Worm (Caenorhabditis elegans) whole organism, young adult: Measurements from ENCODE around the gene ncx-9.

Experiments used
- F57A8.1 ChIP-seq: fragments of 200-800 bp; sonication (Bioruptor generic); optimal IDR thresholded peaks from 2 replicates; lab custom pipeline; 2018; ENCODE audit warnings: mild to moderate bottlenecking, missing genetic modification characterization, moderate library complexity, missing compliant biosample characterization
- T26A5.8 ChIP-seq: sonication (generic microtip); optimal IDR thresholded peaks from 2 replicates; lab custom pipeline; 2016; ENCODE audit warnings: missing genetic modification characterization, missing compliant biosample characterization
- bed-1 ChIP-seq: fragments of 200-800 bp; sonication (Bioruptor generic); IDR thresholded peaks from 2 replicates; pipeline ENCODE4 v1.3.6; 2022; ENCODE audit warnings: missing genetic modification reagents, missing genetic modification characterization, missing compliant biosample characterization
- ztf-25 ChIP-seq: fragments of 200-800 bp; sonication (Bioruptor generic); IDR thresholded peaks from 2 replicates; pipeline ENCODE4 v1.3.6; 2022; ENCODE audit warnings: missing genetic modification reagents, missing genetic modification characterization, missing compliant biosample characterization

DNA sequence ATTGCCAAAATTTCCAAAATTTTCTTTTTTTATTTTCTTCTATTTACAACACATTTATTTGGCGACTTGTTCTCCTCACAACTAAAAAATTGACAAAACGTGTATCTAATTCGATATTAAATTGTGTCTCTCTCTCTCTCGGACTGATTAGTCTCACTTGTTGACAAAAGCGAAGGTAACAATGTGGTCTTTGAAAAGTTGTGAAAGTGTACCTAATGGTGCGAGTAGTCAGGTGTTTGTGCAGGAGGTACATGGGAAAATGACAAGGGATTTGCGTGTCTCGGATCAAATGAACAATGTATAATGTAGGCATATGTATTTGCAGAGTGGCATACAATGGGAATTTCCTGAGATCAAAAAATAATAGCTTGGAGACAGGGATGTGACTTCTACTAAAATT, 25.6 kb downstream of the ncx-9 start:
- no peak for TF ChIP-seq T26A5.8
- TF ChIP-seq ztf-25 (GFP tag; lab: Robert Waterston, UW) = no peak
- TF ChIP-seq bed-1 (GFP tag; lab: Robert Waterston, UW) = no peak
- TF ChIP-seq F57A8.1 = no peak
